Fruit fly (Drosophila melanogaster) whole organism, embryonic: ENCODE results near the gene CG43295.

Experiments
- Ada2b ChIP-seq: fragments of 200-800 bp; sonication (Bioruptor generic); IDR thresholded peaks from 2 replicates; pipeline ENCODE4 v1.3.6; 2022; ENCODE audit warnings: missing biosample characterization, missing genetic modification characterization
- Bgb ChIP-seq: fragments of 200-800 bp; sonication (Bioruptor generic); IDR thresholded peaks from 2 replicates; pipeline ENCODE4 v1.3.6; 2022; ENCODE audit warnings: missing biosample characterization, missing genetic modification characterization; ENCODE audit not compliant: partially characterized antibody
- BtbVII ChIP-seq: fragments of 200-800 bp; sonication (Bioruptor generic); optimal IDR thresholded peaks from 3 replicates; lab custom pipeline; 2017; ENCODE audit warnings: missing biosample characterization, mild to moderate bottlenecking, missing genetic modification characterization
- CG10959 ChIP-seq: fragments of 200-800 bp; sonication (Bioruptor generic); IDR thresholded peaks from 2 replicates; pipeline ENCODE4 v1.3.6; 2022; ENCODE audit warnings: missing biosample characterization, missing genetic modification characterization
- CG11085 ChIP-seq: fragments of 200-800 bp; sonication (Bioruptor generic); IDR thresholded peaks from 2 replicates; pipeline ENCODE4 v1.3.6; 2022; ENCODE audit warnings: missing biosample characterization, missing genetic modification characterization
- CG11560 ChIP-seq: fragments of 200-800 bp; sonication (Bioruptor generic); IDR thresholded peaks from 3 replicates; pipeline ENCODE4 v1.3.6; 2022; ENCODE audit warnings: missing biosample characterization, missing genetic modification characterization
- CG12659 ChIP-seq: fragments of 200-800 bp; sonication (Bioruptor generic); optimal IDR thresholded peaks from 3 replicates; lab custom pipeline; 2017; ENCODE audit warnings: mild to moderate bottlenecking, missing biosample characterization, missing genetic modification reagents, missing genetic modification characterization
- CG13123 ChIP-seq: fragments of 200-800 bp; sonication (Bioruptor generic); optimal IDR thresholded peaks from 2 replicates; lab custom pipeline; 2016; ENCODE audit warnings: missing biosample characterization, missing genetic modification characterization
- CG13296 ChIP-seq: fragments of 200-800 bp; sonication (Bioruptor generic); optimal IDR thresholded peaks from 3 replicates; lab custom pipeline; 2018; ENCODE audit warnings: missing biosample characterization, mild to moderate bottlenecking, missing genetic modification characterization
- CG13624 ChIP-seq: fragments of 200-800 bp; sonication (Bioruptor generic); optimal IDR thresholded peaks from 2 replicates; lab custom pipeline; 2016; ENCODE audit warnings: missing biosample characterization, missing genetic modification characterization
- CG13775 ChIP-seq: fragments of 200-800 bp; sonication (Bioruptor generic); optimal IDR thresholded peaks from 3 replicates; lab custom pipeline; 2017; ENCODE audit warnings: missing biosample characterization, mild to moderate bottlenecking, missing genetic modification characterization
- CG14014 ChIP-seq: fragments of 200-800 bp; sonication (Bioruptor generic); IDR thresholded peaks from 2 replicates; pipeline ENCODE4 v1.3.6; 2022; ENCODE audit warnings: missing biosample characterization, missing genetic modification characterization
- CG15011 ChIP-seq: fragments of 200-800 bp; sonication (Bioruptor generic); optimal IDR thresholded peaks from 3 replicates; lab custom pipeline; 2018; ENCODE audit warnings: missing biosample characterization, mild to moderate bottlenecking, missing genetic modification characterization
- CG15073 ChIP-seq: fragments of 200-800 bp; sonication (Bioruptor generic); optimal IDR thresholded peaks from 2 replicates; lab custom pipeline; 2016; ENCODE audit warnings: missing biosample characterization, missing genetic modification characterization
- CG15269 ChIP-seq: fragments of 200-800 bp; sonication (Bioruptor generic); optimal IDR thresholded peaks from 2 replicates; lab custom pipeline; 2018; ENCODE audit warnings: missing biosample characterization, mild to moderate bottlenecking, missing genetic modification characterization, moderate library complexity
- CG16863 ChIP-seq: fragments of 200-800 bp; sonication (Bioruptor generic); optimal IDR thresholded peaks from 3 replicates; lab custom pipeline; 2016; ENCODE audit warnings: missing biosample characterization, missing genetic modification characterization
- CG43689 ChIP-seq: fragments of 200-800 bp; sonication (Bioruptor generic); IDR thresholded peaks from 2 replicates; pipeline ENCODE4 v1.3.6; 2022; ENCODE audit warnings: missing biosample characterization, missing genetic modification characterization
- CG4820 ChIP-seq: fragments of 200-800 bp; sonication (Bioruptor generic); optimal IDR thresholded peaks from 3 replicates; lab custom pipeline; 2016; ENCODE audit warnings: missing biosample characterization, missing genetic modification characterization
- CG8089 ChIP-seq: fragments of 200-800 bp; sonication (Bioruptor generic); optimal IDR thresholded peaks from 3 replicates; lab custom pipeline; 2016; ENCODE audit warnings: missing biosample characterization, missing genetic modification characterization
- CG8290 ChIP-seq, 3 experiments: fragments of 200-800 bp; sonication (Bioruptor generic); optimal IDR thresholded peaks; 2 replicates each; lab custom pipeline; 2016 to 2019; ENCODE audit warnings: missing biosample characterization in 3 of 3, missing genetic modification characterization in 3 of 3, mild to moderate bottlenecking in 2 of 3, moderate library complexity in 1 of 3
- CG9797 ChIP-seq: fragments of 200-800 bp; sonication (Bioruptor generic); optimal IDR thresholded peaks from 3 replicates; lab custom pipeline; 2018; ENCODE audit warnings: missing biosample characterization, mild to moderate bottlenecking, missing genetic modification characterization
- D19A ChIP-seq: fragments of 200-800 bp; optimal IDR thresholded peaks from 3 replicates; lab custom pipeline; 2019; ENCODE audit warnings: missing biosample characterization, mild to moderate bottlenecking, missing genetic modification characterization, moderate library complexity
- Deaf1 ChIP-seq: fragments of 200-800 bp; optimal IDR thresholded peaks from 3 replicates; lab custom pipeline; 2019; ENCODE audit warnings: missing biosample characterization, mild to moderate bottlenecking, missing genetic modification characterization, moderate library complexity
- Fer3 ChIP-seq: fragments of 200-800 bp; sonication (Bioruptor generic); optimal IDR thresholded peaks from 2 replicates; lab custom pipeline; 2018; ENCODE audit warnings: missing biosample characterization, mild to moderate bottlenecking, missing genetic modification characterization, moderate library complexity
- Gsc ChIP-seq: fragments of 200-800 bp; sonication (Bioruptor generic); IDR thresholded peaks from 2 replicates; pipeline ENCODE4 v1.3.6; 2022; ENCODE audit warnings: missing biosample characterization, missing genetic modification characterization
- Jarid2 ChIP-seq: fragments of 200-800 bp; sonication (Bioruptor generic); optimal IDR thresholded peaks from 3 replicates; lab custom pipeline; 2017; ENCODE audit warnings: mild to moderate bottlenecking, missing biosample characterization, missing genetic modification reagents, missing genetic modification characterization
- Mes4 ChIP-seq: fragments of 200-800 bp; sonication (Bioruptor generic); optimal IDR thresholded peaks from 2 replicates; lab custom pipeline; 2016; ENCODE audit warnings: missing biosample characterization, missing genetic modification characterization
- NC2α ChIP-seq: fragments of 200-800 bp; sonication (Bioruptor generic); optimal IDR thresholded peaks from 2 replicates; lab custom pipeline; 2016; ENCODE audit warnings: missing biosample characterization, missing genetic modification characterization
- Rx ChIP-seq: fragments of 200-800 bp; sonication (Bioruptor generic); IDR thresholded peaks from 2 replicates; pipeline ENCODE4 v1.3.6; 2022; ENCODE audit warnings: missing biosample characterization, missing genetic modification characterization
- Ssrp ChIP-seq: fragments of 200-800 bp; sonication (Bioruptor generic); optimal IDR thresholded peaks from 2 replicates; lab custom pipeline; 2018; ENCODE audit warnings: missing biosample characterization, mild to moderate bottlenecking, missing genetic modification characterization, moderate library complexity
- Taf1 ChIP-seq: fragments of 200-800 bp; sonication (Bioruptor generic); IDR thresholded peaks from 2 replicates; pipeline ENCODE4 v1.3.6; 2022; ENCODE audit warnings: missing biosample characterization, missing genetic modification characterization
- Vsx1 ChIP-seq: fragments of 200-800 bp; sonication (Bioruptor generic); optimal IDR thresholded peaks from 2 replicates; lab custom pipeline; 2017; ENCODE audit warnings: missing biosample characterization, mild to moderate bottlenecking, missing genetic modification characterization, missing genetic modification reagents
- ac ChIP-seq: fragments of 200-800 bp; sonication (Bioruptor generic); optimal IDR thresholded peaks from 3 replicates; lab custom pipeline; 2017; ENCODE audit warnings: missing biosample characterization, mild to moderate bottlenecking, missing genetic modification characterization
- al ChIP-seq: fragments of 200-800 bp; sonication (Bioruptor generic); IDR thresholded peaks from 2 replicates; pipeline ENCODE4 v1.3.6; 2022; ENCODE audit warnings: missing biosample characterization, missing genetic modification characterization
- bcd ChIP-seq: fragments of 200-800 bp; sonication (Bioruptor generic); optimal IDR thresholded peaks from 2 replicates; lab custom pipeline; 2017; ENCODE audit warnings: missing biosample characterization, mild to moderate bottlenecking, missing genetic modification characterization
- bowl ChIP-seq: fragments of 200-800 bp; sonication (Bioruptor generic); IDR thresholded peaks from 2 replicates; pipeline ENCODE4 v1.3.6; 2022; ENCODE audit warnings: missing biosample characterization, missing genetic modification characterization
- cas ChIP-seq: fragments of 200-800 bp; sonication (Bioruptor generic); IDR thresholded peaks from 2 replicates; pipeline ENCODE4 v1.3.6; 2022; ENCODE audit warnings: missing biosample characterization, missing genetic modification characterization
- cato ChIP-seq: fragments of 200-800 bp; sonication (Bioruptor generic); optimal IDR thresholded peaks from 2 replicates; lab custom pipeline; 2016; ENCODE audit warnings: missing biosample characterization, missing genetic modification characterization, borderline replicate concordance
- chn ChIP-seq: fragments of 200-800 bp; sonication (Bioruptor generic); optimal IDR thresholded peaks from 2 replicates; lab custom pipeline; 2016; ENCODE audit warnings: missing biosample characterization, missing genetic modification characterization
- da ChIP-seq: fragments of 200-800 bp; sonication (Bioruptor generic); optimal IDR thresholded peaks from 2 replicates; lab custom pipeline; 2016; ENCODE audit warnings: missing biosample characterization, missing genetic modification characterization
- en ChIP-seq: fragments of 200-800 bp; sonication (Bioruptor generic); optimal IDR thresholded peaks from 2 replicates; lab custom pipeline; 2016; ENCODE audit warnings: missing biosample characterization, missing genetic modification characterization
- fd96Cb ChIP-seq: fragments of 200-800 bp; sonication (Bioruptor generic); optimal IDR thresholded peaks from 2 replicates; lab custom pipeline; 2018; ENCODE audit warnings: missing biosample characterization, mild to moderate bottlenecking, missing genetic modification characterization, moderate library complexity
- grn ChIP-seq: fragments of 200-800 bp; sonication (Bioruptor generic); optimal IDR thresholded peaks from 3 replicates; lab custom pipeline; 2017; ENCODE audit warnings: missing biosample characterization, missing genetic modification characterization
- klu ChIP-seq: fragments of 200-800 bp; sonication (Bioruptor generic); IDR thresholded peaks from 2 replicates; pipeline ENCODE4 v1.3.6; 2022; ENCODE audit warnings: missing biosample characterization, missing genetic modification characterization
- mam ChIP-seq: fragments of 200-800 bp; sonication (Bioruptor generic); optimal IDR thresholded peaks from 3 replicates; lab custom pipeline; 2016; ENCODE audit warnings: missing biosample characterization, missing genetic modification characterization
- onecut ChIP-seq: fragments of 200-800 bp; sonication (Bioruptor generic); IDR thresholded peaks from 2 replicates; pipeline ENCODE4 v1.3.6; 2022; ENCODE audit warnings: missing biosample characterization, missing genetic modification characterization
- pan ChIP-seq, 4 experiments: fragments of >200 bp in 3 of 4; fragments of 200-800 bp in 1 of 4; sonication (Bioruptor generic) in 1 of 4; optimal IDR thresholded peaks in 3 of 4; IDR thresholded peaks in 1 of 4; 2 replicates each; pipeline versions ENCODE4 v1.3.6 to Lab custom; 2017 to 2022; ENCODE audit warnings: missing biosample characterization in 2 of 4, missing genetic modification characterization in 2 of 4, mixed read lengths in 1 of 4
- ro ChIP-seq: fragments of 200-800 bp; sonication (Bioruptor generic); IDR thresholded peaks from 2 replicates; pipeline ENCODE4 v1.3.6; 2022; ENCODE audit warnings: missing biosample characterization, missing genetic modification characterization
- tgo ChIP-seq: fragments of 200-800 bp; sonication (Bioruptor generic); IDR thresholded peaks from 3 replicates; pipeline ENCODE4 v1.3.6; 2022; ENCODE audit warnings: missing biosample characterization, missing genetic modification characterization
- ttk ChIP-seq: fragments of 200-800 bp; sonication (Bioruptor generic); IDR thresholded peaks from 2 replicates; pipeline ENCODE4 v2.1.2; 2022; ENCODE audit warnings: missing biosample characterization, missing genetic modification characterization
- zen2 ChIP-seq: fragments of 200-800 bp; sonication (Bioruptor generic); IDR thresholded peaks from 3 replicates; pipeline ENCODE4 v1.3.6; 2022; ENCODE audit warnings: missing biosample characterization, missing genetic modification characterization; ENCODE audit not compliant: partially characterized antibody

The CG43295 gene

dm6 chr3L:16146539-16146934, 40.9 kb downstream of the CG43295 start (continued):
- TF ChIP-seq cas (GFP tag; lab: Robert Waterston, UW) (0 out of 2 replicates have a peak, but pooled peaks have one; percentile 43), CG11560 (tag; lab: Robert Waterston, UW) (0 out of 3 replicates have a peak, but pooled peaks have one; percentile 24), al (GFP tag; lab: Robert Waterston, UW) (peak; percentile 63), fd96Cb (tag; lab: Kevin White, UChicago) (no peak), CG10959 (GFP tag; lab: Robert Waterston, UW) (no peak), CG8089 (GFP tag; lab: Kevin White, UChicago) (no peak), tgo (GFP tag; lab: Robert Waterston, UW) (peak; percentile 22; the same call in 1 of the 3 replicates), Fer3 (peak; percentile 71), CG15269 (tag; lab: Kevin White, UChicago) (peak; percentile 62), CG13296 (GFP tag; lab: Kevin White, UChicago) (peak; percentile 34), en (GFP tag; lab: Kevin White, UChicago) (no peak), ttk (no peak), onecut (GFP tag; lab: Robert Waterston, UW) (no peak), Mes4 (GFP tag; lab: Kevin White, UChicago) (no peak), CG43689 (GFP tag; lab: Robert Waterston, UW) (no peak), mam (GFP tag; lab: Kevin White, UChicago) (no peak), D19A (no peak), CG8290 (GFP tag; optimal IDR thresholded peaks at IDR 0.05; lab: Kevin White, UChicago) (no peak), CG8290 (tag; optimal IDR thresholded peaks at IDR 0.05; lab: Kevin White, UChicago) (no peak), Ada2b (GFP tag; lab: Robert Waterston, UW) (peak; percentile 31; the same call in 1 of the 2 replicates), zen2 (GFP tag; lab: Robert Waterston, UW) (no peak), Rx (GFP tag; lab: Robert Waterston, UW) (no peak), da (GFP tag; lab: Kevin White, UChicago) (no peak), cato (GFP tag; lab: Kevin White, UChicago) (no peak), Gsc (GFP tag; lab: Robert Waterston, UW) (no peak), Jarid2 (no peak), NC2α (no peak), grn (no peak), Ssrp (tag; lab: Kevin White, UChicago) (peak; percentile 4), pan (optimal IDR thresholded peaks at IDR 0.05; lab: Kevin White, UChicago) (no peak), pan (GFP tag; optimal IDR thresholded peaks at IDR 0.05 in 1 of 2, IDR thresholded peaks at IDR 0.05 in 1 of 2) (peak in 1 of 2 experiments; percentile 51), chn (GFP tag; lab: Kevin White, UChicago) (no peak), CG15073 (GFP tag; lab: Kevin White, UChicago) (no peak), CG13775 (GFP tag; lab: Kevin White, UChicago) (peak; percentile 16), CG9797 (GFP tag; lab: Kevin White, UChicago) (no peak), CG15011 (GFP tag; lab: Kevin White, UChicago) (no peak), CG4820 (GFP tag; lab: Kevin White, UChicago) (no peak), CG11085 (no peak), ro (GFP tag; lab: Robert Waterston, UW) (no peak), CG16863 (no peak), klu (GFP tag; lab: Robert Waterston, UW) (0 out of 2 replicates have a peak, but pooled peaks have one; percentile 31), bowl (GFP tag; lab: Robert Waterston, UW) (no peak), Deaf1 (tag; lab: Kevin White, UChicago) (peak; percentile 1), CG13624 (GFP tag; lab: Kevin White, UChicago) (peak; percentile 28), Bgb (GFP tag; lab: Robert Waterston, UW) (no peak), BtbVII (GFP tag; lab: Kevin White, UChicago) (no peak), ac (GFP tag; lab: Kevin White, UChicago) (no peak), Vsx1 (GFP tag; lab: Kevin White, UChicago) (peak; percentile 27), CG13123 (GFP tag; lab: Kevin White, UChicago) (no peak), Taf1 (GFP tag; lab: Robert Waterston, UW) (0 out of 2 replicates have a peak, but pooled peaks have one; percentile 28), bcd (GFP tag; lab: Kevin White, UChicago) (peak; percentile 49), CG12659 (GFP tag; lab: Kevin White, UChicago) (peak; percentile 37), CG14014 (peak; percentile 43; the same call in 1 of the 2 replicates)
